Worm (Caenorhabditis elegans): Measurements from ENCODE around the gene ZK666.8.

- TF ChIP-seq W03F9.2 (tag; optimal IDR thresholded peaks at IDR 0.05) (peak; percentile 90), him-1 (tag; optimal IDR thresholded peaks at IDR 0.05) (peak; percentile 88), dao-5 (tag; optimal IDR thresholded peaks at IDR 0.05) (peak; percentile 62)
Measured at ce11 chrII:10541923-10542486, 49.1 kb upstream of the ZK666.8 start, which contains the start of gene pro-1.

Measured in whole organism, L4/young adult.